Worm (Caenorhabditis elegans): ENCODE measurements around the gene T19H12.2.

DNA sequence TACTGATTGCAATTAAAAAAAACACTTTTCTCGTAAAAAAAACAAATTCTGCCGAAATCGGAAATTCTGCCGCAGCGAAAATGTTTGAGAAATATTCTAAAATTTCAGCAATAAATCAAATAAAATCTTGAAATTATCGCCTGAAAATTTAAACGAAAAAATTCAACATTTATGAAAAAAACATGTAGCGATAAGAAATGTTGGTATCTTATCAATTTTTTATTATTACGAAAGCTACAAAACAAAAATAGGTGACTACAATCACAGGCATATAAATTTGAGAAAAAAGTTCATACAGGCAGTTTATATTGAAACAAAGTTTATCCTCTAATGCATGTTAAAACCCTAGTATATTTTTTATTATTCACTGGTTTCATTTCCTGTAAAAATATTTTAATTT lies 15.7 kb downstream of the T19H12.2 start, which contains the start of gene ugt-14:
- no peak for TF ChIP-seq ama-1 (optimal IDR thresholded peaks at IDR 0.05)
- TF ChIP-seq mdl-1 (tag; optimal IDR thresholded peaks at IDR 0.05), result no peak
- no peak for TF ChIP-seq nhr-12 (tag; optimal IDR thresholded peaks at IDR 0.05)
- TF ChIP-seq tbx-2 (tag; optimal IDR thresholded peaks at IDR 0.05), result no peak
- no peak for TF ChIP-seq elt-3 (tag; optimal IDR thresholded peaks at IDR 0.05)
- no peak for TF ChIP-seq skn-1 (tag; optimal IDR thresholded peaks at IDR 0.05)
- TF ChIP-seq nhr-28 (tag; optimal IDR thresholded peaks at IDR 0.05), result no peak
- no peak for TF ChIP-seq eor-1 (tag; optimal IDR thresholded peaks at IDR 0.05)
- no peak for TF ChIP-seq pha-4 (tag; optimal IDR thresholded peaks at IDR 0.05)

All from whole organism, L3 larva.